2 fruit fly cellular contexts compared by ENCODE assay signal in genomic region chr3R:26034643-26035368, dm6.
TF ChIP-seq lines count a peak whose summit lies in the region.

No protein-coding gene starts in this region.

TF ChIP-seq in whole organism, embryonic, 481 proteins besides CTCF, POLR2A, EP300 and RAD21 (continued from another document):
- peak; percentile 92 for TF ChIP-seq pros (GFP tag; optimal IDR thresholded peaks at IDR 0.05; lab: Kevin White, UChicago)
- TF ChIP-seq Tbp (GFP tag; optimal IDR thresholded peaks at IDR 0.05; lab: Kevin White, UChicago): no peak
- TF ChIP-seq CG2199 (GFP tag; IDR thresholded peaks at IDR 0.05; lab: Robert Waterston, UW): no peak; the same call in 2 of the 3 replicates
- TF ChIP-seq CG8281 (tag; optimal IDR thresholded peaks at IDR 0.05; lab: Kevin White, UChicago): peak; percentile 7
- TF ChIP-seq tll (GFP tag; optimal IDR thresholded peaks at IDR 0.05; lab: Kevin White, UChicago): peak in 1 of 2 experiments; percentile 38
- TF ChIP-seq Ets65A (GFP tag; lab: Kevin White, UChicago): peak; percentile 57
- no peak for TF ChIP-seq pum (GFP tag; optimal IDR thresholded peaks at IDR 0.05; lab: Kevin White, UChicago)
- TF ChIP-seq chm (GFP tag; IDR thresholded peaks at IDR 0.05; lab: Robert Waterston, UW): no peak
- no peak for TF ChIP-seq CG10959 (GFP tag; IDR thresholded peaks at IDR 0.05; lab: Robert Waterston, UW)
- peak; percentile 82 for TF ChIP-seq ac (GFP tag; optimal IDR thresholded peaks at IDR 0.05; lab: Kevin White, UChicago)
- peak; percentile 62 for TF ChIP-seq HLHmδ (GFP tag; optimal IDR thresholded peaks at IDR 0.05; lab: Kevin White, UChicago)
- peak; percentile 25 for TF ChIP-seq Med (GFP tag; lab: Kevin White, UChicago)
- TF ChIP-seq oc (tag; optimal IDR thresholded peaks at IDR 0.05; lab: Kevin White, UChicago): peak; percentile 1
- peak; percentile 61 for TF ChIP-seq odd (GFP tag; optimal IDR thresholded peaks at IDR 0.05; lab: Kevin White, UChicago)
- TF ChIP-seq pfk (GFP tag; optimal IDR thresholded peaks at IDR 0.05; lab: Kevin White, UChicago): no peak
- no peak for TF ChIP-seq disco-r (GFP tag; optimal IDR thresholded peaks at IDR 0.05; lab: Kevin White, UChicago)
- peak; percentile 60 for TF ChIP-seq kah (GFP tag; optimal IDR thresholded peaks at IDR 0.05; lab: Kevin White, UChicago)
- TF ChIP-seq CG7963 (GFP tag; IDR thresholded peaks at IDR 0.05; lab: Robert Waterston, UW; ENCODE audit: partially characterized antibody): peak; percentile 40; the same call in 1 of the 3 replicates
- no peak for TF ChIP-seq CHES-1-like (GFP tag; optimal IDR thresholded peaks at IDR 0.05; lab: Kevin White, UChicago)
- TF ChIP-seq bbx (GFP tag; IDR thresholded peaks at IDR 0.05; lab: Robert Waterston, UW; ENCODE audit: partially characterized antibody): no peak
- TF ChIP-seq CG17328 (GFP tag; IDR thresholded peaks at IDR 0.05; lab: Robert Waterston, UW): no peak
- TF ChIP-seq CG9609 (GFP tag; optimal IDR thresholded peaks at IDR 0.05; lab: Kevin White, UChicago): no peak
- no peak for TF ChIP-seq Bdp1 (GFP tag; optimal IDR thresholded peaks at IDR 0.05; lab: Kevin White, UChicago)
- peak; percentile 17 for TF ChIP-seq abd-A (tag; optimal IDR thresholded peaks at IDR 0.05; lab: Kevin White, UChicago)
- TF ChIP-seq Deaf1 (tag; optimal IDR thresholded peaks at IDR 0.05; lab: Kevin White, UChicago): peak; percentile 38
- peak; percentile 56 for TF ChIP-seq gsb-n (tag; optimal IDR thresholded peaks at IDR 0.05; lab: Kevin White, UChicago)
- no peak for TF ChIP-seq jigr1 (GFP tag; IDR thresholded peaks at IDR 0.05; lab: Robert Waterston, UW)
- no peak for TF ChIP-seq CG2116 (GFP tag; optimal IDR thresholded peaks at IDR 0.05; lab: Kevin White, UChicago)
- TF ChIP-seq D19A (tag; optimal IDR thresholded peaks at IDR 0.05; lab: Kevin White, UChicago): peak; percentile 4
- TF ChIP-seq CG11398 (GFP tag; optimal IDR thresholded peaks at IDR 0.05; lab: Kevin White, UChicago): no peak
- peak; percentile 25 for TF ChIP-seq CG7745 (tag; optimal IDR thresholded peaks at IDR 0.05; lab: Kevin White, UChicago)
- peak; percentile 27 for TF ChIP-seq nerfin-1 (tag; optimal IDR thresholded peaks at IDR 0.05; lab: Kevin White, UChicago)
- TF ChIP-seq CG11723 (GFP tag; optimal IDR thresholded peaks at IDR 0.05; lab: Kevin White, UChicago): no peak
- TF ChIP-seq shn (GFP tag; optimal IDR thresholded peaks at IDR 0.05; lab: Kevin White, UChicago): no peak
- TF ChIP-seq Dp (GFP tag; optimal IDR thresholded peaks at IDR 0.05; lab: Kevin White, UChicago): no peak
- TF ChIP-seq CG6765 (GFP tag; optimal IDR thresholded peaks at IDR 0.05; lab: Kevin White, UChicago): no peak
- TF ChIP-seq CG33557 (GFP tag; optimal IDR thresholded peaks at IDR 0.05; lab: Kevin White, UChicago): peak; percentile 44
- TF ChIP-seq CG1832 (GFP tag; optimal IDR thresholded peaks at IDR 0.05; lab: Kevin White, UChicago): peak; percentile 36
- TF ChIP-seq sug (tag; optimal IDR thresholded peaks at IDR 0.05; lab: Kevin White, UChicago): no peak
- no peak for TF ChIP-seq lov (optimal IDR thresholded peaks at IDR 0.05; lab: Kevin White, UChicago)
- peak; percentile 37; the same call in 1 of the 3 replicates for TF ChIP-seq lov (GFP tag; IDR thresholded peaks at IDR 0.05; lab: Robert Waterston, UW)
- TF ChIP-seq insv (GFP tag; optimal IDR thresholded peaks at IDR 0.05; lab: Kevin White, UChicago): peak in 1 of 2 experiments; percentile 41
- TF ChIP-seq CG8089 (GFP tag; optimal IDR thresholded peaks at IDR 0.05; lab: Kevin White, UChicago): no peak
- TF ChIP-seq CG8924 (tag; optimal IDR thresholded peaks at IDR 0.05; lab: Kevin White, UChicago): peak; percentile 77
- no peak for TF ChIP-seq lmd (GFP tag; IDR thresholded peaks at IDR 0.05; lab: Robert Waterston, UW)
- no peak for TF ChIP-seq CkIIα-i1 (GFP tag; IDR thresholded peaks at IDR 0.05; lab: Robert Waterston, UW)
- TF ChIP-seq Kr (GFP tag; optimal IDR thresholded peaks at IDR 0.05; lab: Kevin White, UChicago): peak; percentile 74
- TF ChIP-seq ham (GFP tag; IDR thresholded peaks at IDR 0.05; lab: Robert Waterston, UW): no peak
- TF ChIP-seq CG4360 (GFP tag; IDR thresholded peaks at IDR 0.05; lab: Robert Waterston, UW): peak; percentile 91
- TF ChIP-seq zf30C (GFP tag; optimal IDR thresholded peaks at IDR 0.05; lab: Kevin White, UChicago): no peak
- peak; percentile 51 for TF ChIP-seq cg (GFP tag; optimal IDR thresholded peaks at IDR 0.05; lab: Kevin White, UChicago)
- no peak for TF ChIP-seq phol (tag; optimal IDR thresholded peaks at IDR 0.05; lab: Kevin White, UChicago)
- TF ChIP-seq sqz (GFP tag; optimal IDR thresholded peaks at IDR 0.05; lab: Kevin White, UChicago): peak; percentile 67
- TF ChIP-seq TFAM (GFP tag; optimal IDR thresholded peaks at IDR 0.05; lab: Kevin White, UChicago): no peak
- TF ChIP-seq C15 (GFP tag; IDR thresholded peaks at IDR 0.05; lab: Robert Waterston, UW): no peak
- no peak for TF ChIP-seq CG12744 (GFP tag; optimal IDR thresholded peaks at IDR 0.05; lab: Kevin White, UChicago)
- peak; percentile 63 for TF ChIP-seq Hey (tag; optimal IDR thresholded peaks at IDR 0.05; lab: Kevin White, UChicago)
- TF ChIP-seq dysf (GFP tag; IDR thresholded peaks at IDR 0.05; lab: Robert Waterston, UW): peak; percentile 38; the same call in 1 of the 3 replicates
- TF ChIP-seq CG3065 (GFP tag; optimal IDR thresholded peaks at IDR 0.05; lab: Kevin White, UChicago): no peak
TF ChIP-seq in whole organism, embryonic: peak in this region for 37.

TF ChIP-seq in whole organism, prepupa, 60 proteins besides CTCF, POLR2A, EP300 and RAD21 (continued from another document):
- TF ChIP-seq eg (GFP tag; IDR thresholded peaks at IDR 0.05; lab: Robert Waterston, UW) (no peak), lz (GFP tag; optimal IDR thresholded peaks at IDR 0.05; lab: Kevin White, UChicago) (no peak), CG1621 (tag; optimal IDR thresholded peaks at IDR 0.05; lab: Kevin White, UChicago) (no peak), spab (GFP tag; optimal IDR thresholded peaks at IDR 0.05; lab: Kevin White, UChicago) (no peak), cyc (GFP tag; optimal IDR thresholded peaks at IDR 0.05; lab: Kevin White, UChicago) (no peak), svp (GFP tag; lab: Kevin White, UChicago) (peak; percentile 43), fkh (GFP tag; optimal IDR thresholded peaks at IDR 0.05; lab: Kevin White, UChicago) (peak; percentile 33), CG11762 (GFP tag; optimal IDR thresholded peaks at IDR 0.05; lab: Kevin White, UChicago; ENCODE audit: insufficient read depth) (no peak), CG6808 (GFP tag; optimal IDR thresholded peaks at IDR 0.05; lab: Kevin White, UChicago) (peak; percentile 40), Lpt (GFP tag; optimal IDR thresholded peaks at IDR 0.05; lab: Kevin White, UChicago) (no peak), OdsH (GFP tag; optimal IDR thresholded peaks at IDR 0.05; lab: Kevin White, UChicago) (no peak), pdm3 (GFP tag; optimal IDR thresholded peaks at IDR 0.05; lab: Kevin White, UChicago) (no peak)
